Worm (Caenorhabditis elegans) whole organism, mixed stage, embryonic: ENCODE results near the gene cav-1.

ENCODE experiments used
- M03D4.4 ChIP-seq: sonication (generic microtip); optimal IDR thresholded peaks from 2 replicates; lab custom pipeline; 2017; ENCODE audit warnings: mild to moderate bottlenecking, missing genetic modification characterization, missing compliant biosample characterization
- bed-3 ChIP-seq: fragments of 200-800 bp; sonication (Bioruptor generic); optimal IDR thresholded peaks from 3 replicates; lab custom pipeline; 2018; ENCODE audit warnings: mild to moderate bottlenecking, missing genetic modification characterization, moderate library complexity, missing compliant biosample characterization
- blmp-1 ChIP-seq: fragments of 150-350 bp; optimal IDR thresholded peaks from 2 replicates; lab custom pipeline; 2014; ENCODE audit warnings: missing biosample characterization, missing genetic modification characterization
- ceh-39 ChIP-seq: fragments of 150-350 bp; optimal IDR thresholded peaks from 2 replicates; lab custom pipeline; 2014; ENCODE audit warnings: missing biosample characterization, missing genetic modification characterization
- ceh-83 ChIP-seq: fragments of 200-800 bp; sonication (Bioruptor generic); optimal IDR thresholded peaks from 2 replicates; lab custom pipeline; 2018; ENCODE audit warnings: mild to moderate bottlenecking, missing genetic modification characterization, missing compliant biosample characterization
- ces-1 ChIP-seq: fragments of 150-350 bp; optimal IDR thresholded peaks from 2 replicates; lab custom pipeline; 2014; ENCODE audit warnings: missing biosample characterization, missing genetic modification reagents, missing genetic modification characterization
- cnd-1 ChIP-seq: fragments of 200-800 bp; sonication (Bioruptor generic); optimal IDR thresholded peaks from 2 replicates; lab custom pipeline; 2018; ENCODE audit warnings: mild to moderate bottlenecking, missing genetic modification characterization, missing compliant biosample characterization
- drap-1 ChIP-seq: fragments of 200-800 bp; sonication (Bioruptor generic); optimal IDR thresholded peaks from 3 replicates; lab custom pipeline; 2018; ENCODE audit warnings: mild to moderate bottlenecking, missing genetic modification characterization, missing compliant biosample characterization
- elt-1 ChIP-seq: sonication (generic microtip); optimal IDR thresholded peaks from 2 replicates; lab custom pipeline; 2017; ENCODE audit warnings: missing genetic modification characterization, mild to moderate bottlenecking, missing compliant biosample characterization, antibody characterized with exemption, moderate library complexity, borderline replicate concordance; ENCODE audit not compliant: insufficient read depth
- elt-3 ChIP-seq: fragments of 150-350 bp; optimal IDR thresholded peaks from 2 replicates; lab custom pipeline; 2014; ENCODE audit warnings: missing biosample characterization, missing genetic modification characterization
- flh-1 ChIP-seq: fragments of 200-800 bp; sonication (Bioruptor generic); optimal IDR thresholded peaks from 2 replicates; lab custom pipeline; 2018; ENCODE audit warnings: mild to moderate bottlenecking, missing genetic modification characterization, moderate library complexity, missing compliant biosample characterization
- ham-2 ChIP-seq: fragments of 200-800 bp; sonication (Bioruptor generic); optimal IDR thresholded peaks from 2 replicates; lab custom pipeline; 2018; ENCODE audit warnings: mild to moderate bottlenecking, missing genetic modification characterization, missing compliant biosample characterization
- hlh-1 ChIP-seq: fragments of 150-350 bp; optimal IDR thresholded peaks from 2 replicates; lab custom pipeline; 2014; ENCODE audit warnings: missing biosample characterization, missing genetic modification reagents, missing genetic modification characterization
- lin-13 ChIP-seq: fragments of 150-350 bp; optimal IDR thresholded peaks from 2 replicates; lab custom pipeline; 2014; ENCODE audit warnings: missing biosample characterization, missing genetic modification characterization
- lsy-2 ChIP-seq: fragments of 150-350 bp; optimal IDR thresholded peaks from 2 replicates; lab custom pipeline; 2014; ENCODE audit warnings: missing biosample characterization, missing genetic modification characterization
- mab-5 ChIP-seq: fragments of 150-350 bp; optimal IDR thresholded peaks from 2 replicates; lab custom pipeline; 2014; ENCODE audit warnings: missing biosample characterization, missing genetic modification characterization
- mls-2 ChIP-seq: sonication (generic microtip); optimal IDR thresholded peaks from 2 replicates; lab custom pipeline; 2016; ENCODE audit warnings: mild to moderate bottlenecking, missing genetic modification characterization, moderate library complexity, missing compliant biosample characterization
- nhr-12 ChIP-seq: fragments of 150-350 bp; optimal IDR thresholded peaks from 2 replicates; lab custom pipeline; 2014; ENCODE audit warnings: missing biosample characterization, missing genetic modification characterization
- nhr-2 ChIP-seq: fragments of 150-350 bp; optimal IDR thresholded peaks from 2 replicates; lab custom pipeline; 2014; ENCODE audit warnings: missing biosample characterization, missing genetic modification characterization
- nhr-237 ChIP-seq: fragments of 150-350 bp; optimal IDR thresholded peaks from 2 replicates; lab custom pipeline; 2014; ENCODE audit warnings: missing biosample characterization, missing genetic modification characterization
- nhr-28 ChIP-seq: fragments of 150-350 bp; optimal IDR thresholded peaks from 2 replicates; lab custom pipeline; 2014; ENCODE audit warnings: missing biosample characterization, missing genetic modification characterization
- nhr-76 ChIP-seq: sonication (generic microtip); optimal IDR thresholded peaks from 2 replicates; lab custom pipeline; 2017; ENCODE audit warnings: missing biosample characterization, missing genetic modification characterization
- pha-4 ChIP-seq: fragments of 150-350 bp; optimal IDR thresholded peaks from 2 replicates; lab custom pipeline; 2018; ENCODE audit warnings: missing biosample characterization, missing genetic modification reagents, missing genetic modification characterization
- sem-2 ChIP-seq: fragments of 200-800 bp; sonication (Bioruptor generic); optimal IDR thresholded peaks from 2 replicates; lab custom pipeline; 2018; ENCODE audit warnings: mild to moderate bottlenecking, missing genetic modification characterization, missing compliant biosample characterization
- snpc-4 ChIP-seq: fragments of 150-350 bp; optimal IDR thresholded peaks from 2 replicates; lab custom pipeline; 2014; ENCODE audit warnings: missing biosample characterization, missing genetic modification characterization
- sptf-1 ChIP-seq: sonication (generic microtip); optimal IDR thresholded peaks from 2 replicates; lab custom pipeline; 2017; ENCODE audit warnings: mild to moderate bottlenecking, missing genetic modification characterization, moderate library complexity, missing compliant biosample characterization
- tbx-8 ChIP-seq: fragments of 200-800 bp; sonication (Bioruptor generic); optimal IDR thresholded peaks from 2 replicates; lab custom pipeline; 2018; ENCODE audit warnings: mild to moderate bottlenecking, missing genetic modification characterization, moderate library complexity, missing compliant biosample characterization
- unc-120 ChIP-seq: sonication (generic microtip); optimal IDR thresholded peaks from 2 replicates; lab custom pipeline; 2017; ENCODE audit warnings: missing genetic modification characterization, missing compliant biosample characterization; ENCODE audit not compliant: poor library complexity, severe bottlenecking
- unc-39 ChIP-seq: fragments of 150-350 bp; optimal IDR thresholded peaks from 2 replicates; lab custom pipeline; 2014; ENCODE audit warnings: missing biosample characterization, missing genetic modification characterization
- unc-62 ChIP-seq: fragments of 150-350 bp; optimal IDR thresholded peaks from 2 replicates; lab custom pipeline; 2014; ENCODE audit warnings: missing biosample characterization, missing genetic modification reagents, missing genetic modification characterization
- zip-8 ChIP-seq: fragments of 150-350 bp; optimal IDR thresholded peaks from 2 replicates; lab custom pipeline; 2014; ENCODE audit warnings: missing biosample characterization, missing genetic modification characterization
- ztf-11 ChIP-seq: fragments of 150-350 bp; optimal IDR thresholded peaks from 2 replicates; lab custom pipeline; 2014; ENCODE audit warnings: missing biosample characterization, missing genetic modification characterization

cav-1 gene

ce11 chrIV:9811487-9811886 lies 39.2 kb downstream of the cav-1 start:
- no peak for TF ChIP-seq ceh-83 (GFP tag; lab: Kevin White, UChicago)
- TF ChIP-seq unc-62 (GFP tag; lab: Kevin White, UChicago) = no peak
- no peak for TF ChIP-seq cnd-1 (tag; lab: Kevin White, UChicago)
- TF ChIP-seq nhr-12 (tag; lab: Kevin White, UChicago) = no peak
- no peak for TF ChIP-seq nhr-28 (tag; lab: Kevin White, UChicago)
- TF ChIP-seq ces-1 (GFP tag; lab: Kevin White, UChicago) = no peak
- no peak for TF ChIP-seq mab-5
- no peak for TF ChIP-seq sem-2
- no peak for TF ChIP-seq elt-3
- TF ChIP-seq pha-4 (tag; lab: Kevin White, UChicago) = no peak
- TF ChIP-seq tbx-8 = no peak
- no peak for TF ChIP-seq lin-13
- TF ChIP-seq nhr-76 (tag; lab: Kevin White, UChicago) = no peak
- no peak for TF ChIP-seq nhr-237
- no peak for TF ChIP-seq bed-3 (GFP tag; lab: Kevin White, UChicago)
- no peak for TF ChIP-seq ham-2
- TF ChIP-seq hlh-1 (tag; lab: Kevin White, UChicago) = no peak
- no peak for TF ChIP-seq sptf-1 (tag; lab: Kevin White, UChicago)
- TF ChIP-seq, all 35 proteins: peak for 0

ce11 chrIV:9815432-9815831 lies 43.1 kb downstream of the cav-1 start, which contains the start of gene egl-20:
egl-20 (minus strand) TSS chrIV:9815532.
- TF ChIP-seq unc-62 (GFP tag; lab: Kevin White, UChicago) = no peak
- no peak for TF ChIP-seq ztf-11 (tag; lab: Kevin White, UChicago)
- no peak for TF ChIP-seq unc-120 (tag; lab: Kevin White, UChicago)
- no peak for TF ChIP-seq nhr-2 (tag; lab: Kevin White, UChicago)
- no peak for TF ChIP-seq zip-8 (tag; lab: Kevin White, UChicago)
- no peak for TF ChIP-seq mab-5
- no peak for TF ChIP-seq nhr-28 (tag; lab: Kevin White, UChicago)
- no peak for TF ChIP-seq M03D4.4 (tag; lab: Kevin White, UChicago)

- no peak for TF ChIP-seq lsy-2
- TF ChIP-seq unc-39 (tag; lab: Kevin White, UChicago) = no peak
- TF ChIP-seq elt-3 = no peak
- no peak for TF ChIP-seq drap-1 (GFP tag; lab: Kevin White, UChicago)
- TF ChIP-seq blmp-1 = no peak
- TF ChIP-seq nhr-237 = no peak
- TF ChIP-seq nhr-76 (tag; lab: Kevin White, UChicago) = no peak
- TF ChIP-seq snpc-4 (tag; lab: Kevin White, UChicago) = no peak
- TF ChIP-seq mls-2 (tag; lab: Kevin White, UChicago) = no peak
- no peak for TF ChIP-seq elt-1 (tag; lab: Kevin White, UChicago)
- TF ChIP-seq lin-13 = no peak
- TF ChIP-seq M03D4.4 (tag; lab: Kevin White, UChicago) = no peak
- TF ChIP-seq sem-2 = no peak
- TF ChIP-seq, all 35 proteins: peak for 0
These were observed 49.3 kb downstream of the cav-1 start, which contains the start of gene col-123 for ce11 chrIV:9821621-9822020. col-123 (plus strand) TSS chrIV:9821921.

ce11 chrIV:9822585-9822984 lies 50.3 kb downstream of the cav-1 start:
- TF ChIP-seq lsy-2 (no peak), nhr-76 (tag; lab: Kevin White, UChicago) (no peak), ces-1 (GFP tag; lab: Kevin White, UChicago) (no peak), nhr-12 (tag; lab: Kevin White, UChicago) (no peak), flh-1 (no peak), ceh-39 (tag; lab: Kevin White, UChicago) (no peak), hlh-1 (tag; lab: Kevin White, UChicago) (no peak), mab-5 (no peak), M03D4.4 (tag; lab: Kevin White, UChicago) (no peak), unc-39 (tag; lab: Kevin White, UChicago) (no peak), sptf-1 (tag; lab: Kevin White, UChicago) (no peak), unc-62 (GFP tag; lab: Kevin White, UChicago) (no peak)
